Worm (Caenorhabditis elegans) whole organism, mixed stage, embryonic: ENCODE results near the gene tag-30.

ENCODE experiments used
- M03D4.4 ChIP-seq: sonication (generic microtip); optimal IDR thresholded peaks from 2 replicates; lab custom pipeline; 2017; ENCODE audit warnings: mild to moderate bottlenecking, missing genetic modification characterization, missing compliant biosample characterization
- bed-3 ChIP-seq: fragments of 200-800 bp; sonication (Bioruptor generic); optimal IDR thresholded peaks from 3 replicates; lab custom pipeline; 2018; ENCODE audit warnings: mild to moderate bottlenecking, missing genetic modification characterization, moderate library complexity, missing compliant biosample characterization
- blmp-1 ChIP-seq: fragments of 150-350 bp; optimal IDR thresholded peaks from 2 replicates; lab custom pipeline; 2014; ENCODE audit warnings: missing biosample characterization, missing genetic modification characterization
- ceh-39 ChIP-seq: fragments of 150-350 bp; optimal IDR thresholded peaks from 2 replicates; lab custom pipeline; 2014; ENCODE audit warnings: missing biosample characterization, missing genetic modification characterization
- ceh-43 ChIP-seq: fragments of 200-800 bp; sonication (Bioruptor generic); optimal IDR thresholded peaks from 2 replicates; lab custom pipeline; 2018; ENCODE audit warnings: mild to moderate bottlenecking, missing genetic modification characterization, moderate library complexity, missing compliant biosample characterization
- ceh-83 ChIP-seq: fragments of 200-800 bp; sonication (Bioruptor generic); optimal IDR thresholded peaks from 2 replicates; lab custom pipeline; 2018; ENCODE audit warnings: mild to moderate bottlenecking, missing genetic modification characterization, missing compliant biosample characterization
- ces-1 ChIP-seq: fragments of 150-350 bp; optimal IDR thresholded peaks from 2 replicates; lab custom pipeline; 2014; ENCODE audit warnings: missing biosample characterization, missing genetic modification reagents, missing genetic modification characterization
- cnd-1 ChIP-seq: fragments of 200-800 bp; sonication (Bioruptor generic); optimal IDR thresholded peaks from 2 replicates; lab custom pipeline; 2018; ENCODE audit warnings: mild to moderate bottlenecking, missing genetic modification characterization, missing compliant biosample characterization
- drap-1 ChIP-seq: fragments of 200-800 bp; sonication (Bioruptor generic); optimal IDR thresholded peaks from 3 replicates; lab custom pipeline; 2018; ENCODE audit warnings: mild to moderate bottlenecking, missing genetic modification characterization, missing compliant biosample characterization
- elt-1 ChIP-seq: sonication (generic microtip); optimal IDR thresholded peaks from 2 replicates; lab custom pipeline; 2017; ENCODE audit warnings: missing genetic modification characterization, mild to moderate bottlenecking, missing compliant biosample characterization, antibody characterized with exemption, moderate library complexity, borderline replicate concordance; ENCODE audit not compliant: insufficient read depth
- elt-3 ChIP-seq: fragments of 150-350 bp; optimal IDR thresholded peaks from 2 replicates; lab custom pipeline; 2014; ENCODE audit warnings: missing biosample characterization, missing genetic modification characterization
- flh-1 ChIP-seq: fragments of 200-800 bp; sonication (Bioruptor generic); optimal IDR thresholded peaks from 2 replicates; lab custom pipeline; 2018; ENCODE audit warnings: mild to moderate bottlenecking, missing genetic modification characterization, moderate library complexity, missing compliant biosample characterization
- ham-2 ChIP-seq: fragments of 200-800 bp; sonication (Bioruptor generic); optimal IDR thresholded peaks from 2 replicates; lab custom pipeline; 2018; ENCODE audit warnings: mild to moderate bottlenecking, missing genetic modification characterization, missing compliant biosample characterization
- hlh-1 ChIP-seq: fragments of 150-350 bp; optimal IDR thresholded peaks from 2 replicates; lab custom pipeline; 2014; ENCODE audit warnings: missing biosample characterization, missing genetic modification reagents, missing genetic modification characterization
- lin-13 ChIP-seq: fragments of 150-350 bp; optimal IDR thresholded peaks from 2 replicates; lab custom pipeline; 2014; ENCODE audit warnings: missing biosample characterization, missing genetic modification characterization
- lin-32 ChIP-seq: fragments of 200-800 bp; sonication (Bioruptor generic); optimal IDR thresholded peaks from 2 replicates; lab custom pipeline; 2018; ENCODE audit warnings: mild to moderate bottlenecking, missing genetic modification characterization, missing compliant biosample characterization
- lsy-2 ChIP-seq: fragments of 150-350 bp; optimal IDR thresholded peaks from 2 replicates; lab custom pipeline; 2014; ENCODE audit warnings: missing biosample characterization, missing genetic modification characterization
- mab-5 ChIP-seq: fragments of 150-350 bp; optimal IDR thresholded peaks from 2 replicates; lab custom pipeline; 2014; ENCODE audit warnings: missing biosample characterization, missing genetic modification characterization
- mep-1 ChIP-seq: fragments of 150-350 bp; optimal IDR thresholded peaks from 2 replicates; lab custom pipeline; 2017; ENCODE audit warnings: missing biosample characterization, missing genetic modification reagents, missing genetic modification characterization, inconsistent platforms
- mls-2 ChIP-seq: sonication (generic microtip); optimal IDR thresholded peaks from 2 replicates; lab custom pipeline; 2016; ENCODE audit warnings: mild to moderate bottlenecking, missing genetic modification characterization, moderate library complexity, missing compliant biosample characterization
- nhr-12 ChIP-seq: fragments of 150-350 bp; optimal IDR thresholded peaks from 2 replicates; lab custom pipeline; 2014; ENCODE audit warnings: missing biosample characterization, missing genetic modification characterization
- nhr-2 ChIP-seq: fragments of 150-350 bp; optimal IDR thresholded peaks from 2 replicates; lab custom pipeline; 2014; ENCODE audit warnings: missing biosample characterization, missing genetic modification characterization
- nhr-237 ChIP-seq: fragments of 150-350 bp; optimal IDR thresholded peaks from 2 replicates; lab custom pipeline; 2014; ENCODE audit warnings: missing biosample characterization, missing genetic modification characterization
- nhr-28 ChIP-seq: fragments of 150-350 bp; optimal IDR thresholded peaks from 2 replicates; lab custom pipeline; 2014; ENCODE audit warnings: missing biosample characterization, missing genetic modification characterization
- nhr-76 ChIP-seq: sonication (generic microtip); optimal IDR thresholded peaks from 2 replicates; lab custom pipeline; 2017; ENCODE audit warnings: missing biosample characterization, missing genetic modification characterization
- pha-4 ChIP-seq: fragments of 150-350 bp; optimal IDR thresholded peaks from 2 replicates; lab custom pipeline; 2018; ENCODE audit warnings: missing biosample characterization, missing genetic modification reagents, missing genetic modification characterization
- sem-2 ChIP-seq: fragments of 200-800 bp; sonication (Bioruptor generic); optimal IDR thresholded peaks from 2 replicates; lab custom pipeline; 2018; ENCODE audit warnings: mild to moderate bottlenecking, missing genetic modification characterization, missing compliant biosample characterization
- snpc-4 ChIP-seq: fragments of 150-350 bp; optimal IDR thresholded peaks from 2 replicates; lab custom pipeline; 2014; ENCODE audit warnings: missing biosample characterization, missing genetic modification characterization
- sptf-1 ChIP-seq: sonication (generic microtip); optimal IDR thresholded peaks from 2 replicates; lab custom pipeline; 2017; ENCODE audit warnings: mild to moderate bottlenecking, missing genetic modification characterization, moderate library complexity, missing compliant biosample characterization
- tbx-8 ChIP-seq: fragments of 200-800 bp; sonication (Bioruptor generic); optimal IDR thresholded peaks from 2 replicates; lab custom pipeline; 2018; ENCODE audit warnings: mild to moderate bottlenecking, missing genetic modification characterization, moderate library complexity, missing compliant biosample characterization
- unc-120 ChIP-seq: sonication (generic microtip); optimal IDR thresholded peaks from 2 replicates; lab custom pipeline; 2017; ENCODE audit warnings: missing genetic modification characterization, missing compliant biosample characterization; ENCODE audit not compliant: poor library complexity, severe bottlenecking
- unc-39 ChIP-seq: fragments of 150-350 bp; optimal IDR thresholded peaks from 2 replicates; lab custom pipeline; 2014; ENCODE audit warnings: missing biosample characterization, missing genetic modification characterization
- unc-62 ChIP-seq: fragments of 150-350 bp; optimal IDR thresholded peaks from 2 replicates; lab custom pipeline; 2014; ENCODE audit warnings: missing biosample characterization, missing genetic modification reagents, missing genetic modification characterization
- zip-8 ChIP-seq: fragments of 150-350 bp; optimal IDR thresholded peaks from 2 replicates; lab custom pipeline; 2014; ENCODE audit warnings: missing biosample characterization, missing genetic modification characterization
- ztf-11 ChIP-seq: fragments of 150-350 bp; optimal IDR thresholded peaks from 2 replicates; lab custom pipeline; 2014; ENCODE audit warnings: missing biosample characterization, missing genetic modification characterization

Gene tag-30

DNA sequence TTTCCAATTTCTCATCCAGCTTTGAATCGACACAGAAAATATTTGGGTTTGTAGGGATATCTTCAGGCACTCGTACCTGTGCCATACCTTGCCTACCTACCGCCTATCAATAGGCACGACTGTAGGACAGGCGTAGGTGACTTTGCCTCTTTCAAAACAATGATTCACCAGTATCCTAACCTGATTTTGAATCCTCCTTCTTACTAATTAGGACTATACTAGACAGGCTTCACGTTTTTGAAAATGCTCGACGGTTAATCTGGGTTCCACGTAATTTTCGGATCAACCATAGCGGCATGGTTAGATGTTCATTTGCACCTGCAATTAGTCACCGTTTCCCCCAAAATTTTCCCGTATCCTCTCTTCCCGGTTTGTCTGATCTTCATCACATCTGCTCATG, 13.5 kb upstream of the tag-30 start:
- peak; percentile 41 for TF ChIP-seq ceh-43 (GFP tag; lab: Kevin White, UChicago)
- no peak for TF ChIP-seq tbx-8

DNA sequence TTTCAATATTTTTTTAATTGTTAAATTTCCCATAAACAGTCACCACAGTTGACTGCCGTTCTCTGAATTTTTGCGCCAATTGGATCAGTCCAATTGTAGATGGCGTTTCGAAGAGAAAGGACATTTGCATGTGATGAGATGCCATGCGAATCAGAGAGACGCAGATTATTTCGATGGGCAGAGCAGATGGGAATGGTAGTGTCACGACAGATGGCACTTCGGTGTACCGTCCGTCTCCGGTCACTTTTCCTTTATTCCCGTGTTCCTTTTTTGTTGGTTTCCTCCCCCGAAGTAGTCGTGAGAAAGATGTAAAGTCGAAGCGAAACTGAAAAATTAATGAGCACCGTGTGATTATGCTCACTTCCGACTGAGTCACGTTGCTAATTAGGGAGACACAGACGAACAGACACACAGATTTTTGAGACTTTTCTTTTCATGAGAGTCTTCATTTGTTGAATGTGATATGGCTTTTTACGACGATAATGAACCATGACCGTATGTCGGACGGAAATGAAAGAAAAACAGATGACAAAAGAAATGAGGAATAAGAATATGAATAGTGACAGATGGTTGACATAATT, 12.8 kb upstream of the tag-30 start:
- TF ChIP-seq nhr-12 (tag; lab: Kevin White, UChicago) (no peak), ztf-11 (no peak), blmp-1 (tag; lab: Kevin White, UChicago) (no peak), mab-5 (tag; lab: Kevin White, UChicago) (no peak), cnd-1 (peak; percentile 92), mep-1 (tag; lab: Kevin White, UChicago) (peak; percentile 12), ceh-39 (tag; lab: Kevin White, UChicago) (no peak), M03D4.4 (tag; lab: Kevin White, UChicago) (no peak), unc-62 (GFP tag; lab: Kevin White, UChicago) (no peak), nhr-28 (tag; lab: Kevin White, UChicago) (no peak), sem-2 (GFP tag; lab: Kevin White, UChicago) (no peak), ceh-83 (GFP tag; lab: Kevin White, UChicago) (no peak), unc-120 (tag; lab: Kevin White, UChicago) (no peak), bed-3 (GFP tag; lab: Kevin White, UChicago) (no peak), hlh-1 (no peak), elt-3 (no peak), drap-1 (GFP tag; lab: Kevin White, UChicago) (no peak), ceh-43 (GFP tag; lab: Kevin White, UChicago) (no peak), nhr-237 (tag; lab: Kevin White, UChicago) (no peak), zip-8 (tag; lab: Kevin White, UChicago) (no peak), elt-1 (tag; lab: Kevin White, UChicago) (no peak), ham-2 (GFP tag; lab: Kevin White, UChicago) (no peak), unc-39 (tag; lab: Kevin White, UChicago) (no peak), nhr-76 (no peak), sptf-1 (peak; percentile 29), lsy-2 (tag; lab: Kevin White, UChicago) (no peak), ces-1 (peak; percentile 49), nhr-2 (tag; lab: Kevin White, UChicago) (peak; percentile 95), lin-13 (tag; lab: Kevin White, UChicago) (no peak), tbx-8 (no peak), lin-32 (GFP tag; lab: Kevin White, UChicago) (peak; percentile 96), snpc-4 (no peak), mls-2 (tag; lab: Kevin White, UChicago) (peak; percentile 7), pha-4 (no peak), flh-1 (GFP tag; lab: Kevin White, UChicago) (no peak)

- TF ChIP-seq sptf-1 (no peak), lin-13 (tag; lab: Kevin White, UChicago) (no peak), unc-62 (GFP tag; lab: Kevin White, UChicago) (no peak), ces-1 (no peak), ham-2 (GFP tag; lab: Kevin White, UChicago) (no peak), hlh-1 (no peak), nhr-12 (tag; lab: Kevin White, UChicago) (no peak)
- TF ChIP-seq, all 35 proteins: peak for 0
Measured at ce11 chrIV:11864226-11864625, 9.3 kb upstream of the tag-30 start, which contains the start of gene trpa-1. Gene trpa-1, plus strand, starts transcription at chrIV:11864526.

ce11 chrIV:11863428-11863827, 8.5 kb upstream of the tag-30 start:
- TF ChIP-seq lsy-2 (tag; lab: Kevin White, UChicago), result no peak
- no peak for TF ChIP-seq ceh-43 (GFP tag; lab: Kevin White, UChicago)
- TF ChIP-seq ham-2 (GFP tag; lab: Kevin White, UChicago), result no peak
- TF ChIP-seq unc-120 (tag; lab: Kevin White, UChicago), result no peak
- TF ChIP-seq unc-62 (GFP tag; lab: Kevin White, UChicago), result no peak
- TF ChIP-seq cnd-1, result no peak
- no peak for TF ChIP-seq flh-1 (GFP tag; lab: Kevin White, UChicago)
- no peak for TF ChIP-seq nhr-76
- no peak for TF ChIP-seq mep-1 (tag; lab: Kevin White, UChicago)
- TF ChIP-seq sem-2 (GFP tag; lab: Kevin White, UChicago), result no peak
- no peak for TF ChIP-seq nhr-2 (tag; lab: Kevin White, UChicago)
- TF ChIP-seq hlh-1, result no peak
- no peak for TF ChIP-seq ces-1
- TF ChIP-seq blmp-1 (tag; lab: Kevin White, UChicago), result no peak
- TF ChIP-seq ceh-39 (tag; lab: Kevin White, UChicago), result no peak
- TF ChIP-seq elt-3, result no peak
- TF ChIP-seq, all 35 proteins: peak for 0
